Fruit fly (Drosophila melanogaster) whole organism, embryonic: ENCODE data around the gene Vsx1.

ENCODE experiments used
- Bgb ChIP-seq: fragments of 200-800 bp; sonication (Bioruptor generic); IDR thresholded peaks from 2 replicates; pipeline ENCODE4 v1.3.6; 2022; ENCODE audit warnings: missing biosample characterization, missing genetic modification characterization; ENCODE audit not compliant: partially characterized antibody
- BtbVII ChIP-seq: fragments of 200-800 bp; sonication (Bioruptor generic); optimal IDR thresholded peaks from 3 replicates; lab custom pipeline; 2017; ENCODE audit warnings: missing biosample characterization, mild to moderate bottlenecking, missing genetic modification characterization
- CG10209 ChIP-seq: fragments of 200-800 bp; sonication (Bioruptor generic); optimal IDR thresholded peaks from 3 replicates; lab custom pipeline; 2017; ENCODE audit warnings: missing biosample characterization, mild to moderate bottlenecking, missing genetic modification characterization, missing genetic modification reagents
- CG11247 ChIP-seq: fragments of 200-800 bp; sonication (Bioruptor generic); IDR thresholded peaks from 2 replicates; pipeline ENCODE4 v1.3.6; 2022; ENCODE audit warnings: missing biosample characterization, missing genetic modification characterization
- CG11456 ChIP-seq: fragments of 200-800 bp; sonication (Bioruptor generic); IDR thresholded peaks from 3 replicates; pipeline ENCODE4 v1.3.6; 2022; ENCODE audit warnings: missing biosample characterization, missing genetic modification characterization
- CG11695 ChIP-seq: fragments of 200-800 bp; sonication (Bioruptor generic); IDR thresholded peaks from 3 replicates; pipeline ENCODE4 v1.3.6; 2022; ENCODE audit warnings: missing biosample characterization, missing genetic modification characterization
- CG1233 ChIP-seq: fragments of 200-800 bp; sonication (Bioruptor generic); optimal IDR thresholded peaks from 4 replicates; lab custom pipeline; 2018; ENCODE audit warnings: missing biosample characterization, mild to moderate bottlenecking, missing genetic modification characterization
- CG13287 ChIP-seq: fragments of 200-800 bp; sonication (Bioruptor generic); IDR thresholded peaks from 2 replicates; pipeline ENCODE4 v1.3.6; 2022; ENCODE audit warnings: missing biosample characterization, missing genetic modification characterization; ENCODE audit not compliant: partially characterized antibody
- CG17912 ChIP-seq: fragments of 200-800 bp; sonication (Bioruptor generic); optimal IDR thresholded peaks from 2 replicates; lab custom pipeline; 2018; ENCODE audit warnings: missing biosample characterization, mild to moderate bottlenecking, missing genetic modification characterization
- CG2712 ChIP-seq: fragments of 200-800 bp; optimal IDR thresholded peaks from 3 replicates; lab custom pipeline; 2019; ENCODE audit warnings: missing biosample characterization, mild to moderate bottlenecking, missing genetic modification characterization, moderate library complexity
- CG30431 ChIP-seq: fragments of 200-800 bp; sonication (Bioruptor generic); optimal IDR thresholded peaks from 2 replicates; lab custom pipeline; 2017; ENCODE audit warnings: missing biosample characterization, missing genetic modification characterization
- CG3163 ChIP-seq: fragments of 200-800 bp; sonication (Bioruptor generic); optimal IDR thresholded peaks from 3 replicates; lab custom pipeline; 2016; ENCODE audit warnings: missing biosample characterization, missing genetic modification characterization
- CG32767 ChIP-seq: fragments of 200-800 bp; sonication (Bioruptor generic); IDR thresholded peaks from 2 replicates; pipeline ENCODE4 v1.3.6; 2022; ENCODE audit warnings: missing biosample characterization, missing genetic modification characterization
- CG42726 ChIP-seq: fragments of 200-800 bp; sonication (Bioruptor generic); IDR thresholded peaks from 2 replicates; pipeline ENCODE4 v1.3.6; 2022; ENCODE audit warnings: missing biosample characterization, missing genetic modification characterization; ENCODE audit not compliant: partially characterized antibody
- CG4617 ChIP-seq: fragments of 200-800 bp; sonication (Bioruptor generic); optimal IDR thresholded peaks from 3 replicates; lab custom pipeline; 2016; ENCODE audit warnings: missing biosample characterization, missing genetic modification characterization, borderline replicate concordance
- CG5245 ChIP-seq: fragments of 200-800 bp; sonication (Bioruptor generic); optimal IDR thresholded peaks from 3 replicates; lab custom pipeline; 2016; ENCODE audit warnings: missing biosample characterization, missing genetic modification characterization
- CG9437 ChIP-seq: fragments of 200-800 bp; sonication (Bioruptor generic); optimal IDR thresholded peaks from 2 replicates; lab custom pipeline; 2018; ENCODE audit warnings: missing biosample characterization, mild to moderate bottlenecking, missing genetic modification characterization
- CG9797 ChIP-seq: fragments of 200-800 bp; sonication (Bioruptor generic); optimal IDR thresholded peaks from 3 replicates; lab custom pipeline; 2018; ENCODE audit warnings: missing biosample characterization, mild to moderate bottlenecking, missing genetic modification characterization
- CG9876 ChIP-seq: fragments of 200-800 bp; sonication (Bioruptor generic); optimal IDR thresholded peaks from 2 replicates; lab custom pipeline; 2016; ENCODE audit warnings: missing biosample characterization, missing genetic modification characterization
- Drgx ChIP-seq: fragments of 200-800 bp; sonication (Bioruptor generic); IDR thresholded peaks from 2 replicates; pipeline ENCODE4 v1.3.6; 2022; ENCODE audit warnings: missing biosample characterization, missing genetic modification characterization
- E2f2 ChIP-seq: fragments of 200-800 bp; sonication (Bioruptor generic); IDR thresholded peaks from 2 replicates; pipeline ENCODE4 v1.3.6; 2022; ENCODE audit warnings: missing biosample characterization, missing genetic modification characterization
- Gsc ChIP-seq: fragments of 200-800 bp; sonication (Bioruptor generic); IDR thresholded peaks from 2 replicates; pipeline ENCODE4 v1.3.6; 2022; ENCODE audit warnings: missing biosample characterization, missing genetic modification characterization
- Mad ChIP-seq: fragments of 200-800 bp; sonication (Bioruptor generic); optimal IDR thresholded peaks from 2 replicates; lab custom pipeline; 2016; ENCODE audit warnings: missing biosample characterization, missing genetic modification characterization
- Med ChIP-seq: fragments of 200-800 bp; sonication (Bioruptor generic); peaks from one replicate; lab custom pipeline; 2016; ENCODE audit warnings: missing biosample characterization, missing genetic modification characterization, mild to moderate bottlenecking, inconsistent platforms, moderate library complexity
- NC2β ChIP-seq: fragments of 200-800 bp; sonication (Bioruptor generic); optimal IDR thresholded peaks from 2 replicates; lab custom pipeline; 2016; ENCODE audit warnings: missing biosample characterization, missing genetic modification characterization
- Nf-YB ChIP-seq: fragments of 200-800 bp; sonication (Bioruptor generic); optimal IDR thresholded peaks from 3 replicates; lab custom pipeline; 2019; ENCODE audit warnings: missing biosample characterization, mild to moderate bottlenecking, missing genetic modification characterization, moderate library complexity
- Ravus ChIP-seq: fragments of 200-800 bp; sonication (Bioruptor generic); IDR thresholded peaks from 2 replicates; pipeline ENCODE4 v1.3.6; 2022; ENCODE audit warnings: missing biosample characterization, missing genetic modification characterization
- Rfx ChIP-seq: fragments of 200-800 bp; sonication (Bioruptor generic); IDR thresholded peaks from 2 replicates; pipeline ENCODE4 v1.3.6; 2022; ENCODE audit warnings: missing biosample characterization, missing genetic modification characterization
- Scr ChIP-seq: fragments of 200-800 bp; sonication (Bioruptor generic); IDR thresholded peaks from 2 replicates; pipeline ENCODE4 v1.3.6; 2022; ENCODE audit warnings: missing biosample characterization, missing genetic modification characterization; ENCODE audit not compliant: partially characterized antibody
- Sry-β ChIP-seq: fragments of 200-800 bp; sonication (Bioruptor generic); optimal IDR thresholded peaks from 2 replicates; lab custom pipeline; 2018; ENCODE audit warnings: missing biosample characterization, mild to moderate bottlenecking, missing genetic modification characterization, moderate library complexity
- Stat92E ChIP-seq, 3 experiments: fragments of >200 bp in 2 of 3; fragments of 200-800 bp in 1 of 3; sonication (Bioruptor generic) in 1 of 3; optimal IDR thresholded peaks; 2 replicates each; lab custom pipeline; 2017 to 2019; ENCODE audit warnings: missing biosample characterization in 3 of 3, missing genetic modification characterization in 3 of 3, mild to moderate bottlenecking in 1 of 3, moderate library complexity in 1 of 3
- crol ChIP-seq: fragments of 200-800 bp; sonication (Bioruptor generic); IDR thresholded peaks from 2 replicates; pipeline ENCODE4 v1.3.6; 2022; ENCODE audit warnings: missing biosample characterization, missing genetic modification characterization
- da ChIP-seq: fragments of 200-800 bp; sonication (Bioruptor generic); optimal IDR thresholded peaks from 2 replicates; lab custom pipeline; 2016; ENCODE audit warnings: missing biosample characterization, missing genetic modification characterization
- eve ChIP-seq, 2 experiments: fragments of >200 bp; optimal IDR thresholded peaks; 2 replicates each; lab custom pipeline; 2017; ENCODE audit warnings: missing biosample characterization in 2 of 2, missing genetic modification characterization in 2 of 2
- gce ChIP-seq: fragments of 200-800 bp; sonication (Bioruptor generic); IDR thresholded peaks from 3 replicates; pipeline ENCODE4 v1.3.6; 2022; ENCODE audit warnings: missing biosample characterization, missing genetic modification characterization
- hbn ChIP-seq: fragments of 200-800 bp; sonication (Bioruptor generic); IDR thresholded peaks from 2 replicates; pipeline ENCODE4 v1.3.6; 2022; ENCODE audit warnings: missing biosample characterization, missing genetic modification characterization; ENCODE audit not compliant: partially characterized antibody
- jigr1 ChIP-seq: fragments of 200-800 bp; sonication (Bioruptor generic); IDR thresholded peaks from 3 replicates; pipeline ENCODE4 v1.3.6; 2022; ENCODE audit warnings: missing biosample characterization, missing genetic modification characterization
- knrl ChIP-seq: fragments of 200-800 bp; sonication (Bioruptor generic); IDR thresholded peaks from 3 replicates; pipeline ENCODE4 v1.3.6; 2022; ENCODE audit warnings: missing biosample characterization, missing genetic modification characterization; ENCODE audit not compliant: partially characterized antibody
- mld ChIP-seq: fragments of 200-800 bp; sonication (Bioruptor generic); IDR thresholded peaks from 3 replicates; pipeline ENCODE4 v1.3.6; 2022; ENCODE audit warnings: missing biosample characterization, missing genetic modification characterization; ENCODE audit not compliant: partially characterized antibody
- psq ChIP-seq: fragments of 200-800 bp; sonication (Bioruptor generic); optimal IDR thresholded peaks from 2 replicates; lab custom pipeline; 2017; ENCODE audit warnings: missing biosample characterization, missing genetic modification characterization
- pum ChIP-seq: fragments of 200-800 bp; sonication (Bioruptor generic); optimal IDR thresholded peaks from 2 replicates; lab custom pipeline; 2016; ENCODE audit warnings: missing biosample characterization, missing genetic modification characterization
- scrt ChIP-seq: fragments of 200-800 bp; sonication (Bioruptor generic); optimal IDR thresholded peaks from 2 replicates; lab custom pipeline; 2018; ENCODE audit warnings: missing biosample characterization, mild to moderate bottlenecking, missing genetic modification characterization, moderate library complexity
- sd ChIP-seq: fragments of 200-800 bp; sonication (Bioruptor generic); optimal IDR thresholded peaks from 3 replicates; lab custom pipeline; 2018; ENCODE audit warnings: missing biosample characterization, mild to moderate bottlenecking, missing genetic modification characterization, moderate library complexity
- sens ChIP-seq: fragments of 200-800 bp; sonication (Bioruptor generic); peaks from one replicate; lab custom pipeline; 2016; ENCODE audit warnings: missing biosample characterization, missing genetic modification characterization
- ttk ChIP-seq: fragments of 200-800 bp; sonication (Bioruptor generic); IDR thresholded peaks from 2 replicates; pipeline ENCODE4 v2.1.2; 2022; ENCODE audit warnings: missing biosample characterization, missing genetic modification characterization
- zen2 ChIP-seq: fragments of 200-800 bp; sonication (Bioruptor generic); IDR thresholded peaks from 3 replicates; pipeline ENCODE4 v1.3.6; 2022; ENCODE audit warnings: missing biosample characterization, missing genetic modification characterization; ENCODE audit not compliant: partially characterized antibody

Gene Vsx1

DNA sequence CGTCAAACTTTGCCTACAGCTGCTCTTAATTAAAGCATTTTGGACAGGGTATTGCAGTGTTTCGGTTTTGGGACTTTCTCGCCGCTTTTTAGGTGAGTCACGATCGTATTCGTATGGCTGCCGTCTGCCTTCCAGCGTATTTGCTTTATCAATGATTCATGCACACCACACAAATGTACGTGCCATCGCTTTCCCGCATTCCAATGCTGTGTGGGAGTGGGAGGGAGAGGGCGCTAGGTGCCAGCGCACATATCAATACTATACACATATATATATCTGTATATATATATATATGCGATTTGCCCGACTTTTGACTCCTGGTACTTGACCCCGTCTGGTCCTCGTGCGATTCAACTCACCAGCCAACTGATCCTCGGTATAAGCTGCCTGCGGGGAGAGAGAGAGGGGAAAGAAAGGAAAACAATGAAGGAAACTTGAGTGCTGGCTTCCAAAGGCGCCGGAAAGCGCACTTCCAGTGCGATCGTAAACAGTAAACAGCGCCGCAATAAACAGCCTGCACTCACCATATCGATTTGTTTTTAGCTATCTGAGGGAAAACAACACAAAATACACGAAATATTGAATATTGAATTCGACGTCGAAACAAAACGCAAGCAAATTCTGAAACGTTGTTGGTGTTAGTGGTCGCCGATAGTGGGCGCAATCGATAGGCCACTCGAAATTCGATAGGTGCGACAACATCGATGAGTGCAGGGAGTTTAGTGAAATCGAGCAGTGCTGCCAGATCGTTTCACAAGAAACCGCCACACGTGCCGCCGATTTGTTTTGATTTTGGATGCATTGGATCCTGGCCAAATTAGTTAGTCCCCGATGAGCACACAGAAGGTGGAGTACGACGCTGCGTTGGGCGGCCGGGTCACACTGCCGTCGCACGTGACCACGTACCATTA lies 28.1 kb downstream of the Vsx1 start, which contains the start of the genes Mlc-c and Pop1 (continued):
- TF ChIP-seq Scr (GFP tag; lab: Robert Waterston, UW) = peak; percentile 87
- no peak for TF ChIP-seq CG9876 (GFP tag; lab: Kevin White, UChicago)
- no peak for TF ChIP-seq Sry-β
- TF ChIP-seq hbn (GFP tag; lab: Robert Waterston, UW) = peak; percentile 90
- no peak for TF ChIP-seq CG11456 (GFP tag; lab: Robert Waterston, UW)
- TF ChIP-seq sd (tag; lab: Kevin White, UChicago) = peak; percentile 90
- peak; percentile 48 for TF ChIP-seq Rfx (GFP tag; lab: Robert Waterston, UW)
- no peak for TF ChIP-seq CG11247 (GFP tag; lab: Robert Waterston, UW)
- TF ChIP-seq CG13287 = peak; percentile 90
- peak; percentile 23 for TF ChIP-seq CG9437
- TF ChIP-seq mld (GFP tag; lab: Robert Waterston, UW) = peak; percentile 86; the same call in 2 of the 3 replicates
- TF ChIP-seq E2f2 (GFP tag; lab: Robert Waterston, UW) = peak; percentile 88
- TF ChIP-seq CG5245 = no peak
- no peak for TF ChIP-seq CG2712 (tag; lab: Kevin White, UChicago)
- TF ChIP-seq Med (GFP tag; lab: Kevin White, UChicago) = peak; percentile 81
- peak; percentile 67; the same call in 1 of the 2 replicates for TF ChIP-seq crol
- peak; percentile 82 for TF ChIP-seq zen2 (GFP tag; lab: Robert Waterston, UW)
- TF ChIP-seq CG42726 (GFP tag; lab: Robert Waterston, UW) = peak; percentile 96
- TF ChIP-seq CG4617 = peak; percentile 72
- TF ChIP-seq CG30431 = no peak
- TF ChIP-seq, all 482 proteins: peak for 85

DNA sequence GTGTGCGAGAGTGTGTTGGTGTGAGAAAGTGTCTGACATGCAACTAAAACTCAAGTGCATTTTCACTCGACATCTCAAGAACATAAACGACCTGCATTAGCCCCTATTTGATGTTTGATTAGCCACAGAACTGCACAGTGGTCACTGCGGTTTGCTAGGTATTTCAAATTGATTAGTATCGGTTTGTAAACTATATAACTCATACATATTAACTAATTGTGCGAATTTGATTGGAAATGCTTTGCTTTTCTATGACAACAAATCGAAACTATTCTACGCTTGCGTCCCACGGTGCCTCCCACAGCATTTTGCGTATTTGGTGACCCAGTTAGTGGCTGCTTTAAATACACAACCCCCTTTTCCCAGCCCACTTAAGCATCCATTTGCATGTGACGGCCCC lies 40.7 kb downstream of the Vsx1 start:
- TF ChIP-seq da (GFP tag; lab: Kevin White, UChicago) (no peak), CG10209 (no peak), Stat92E (GFP tag; optimal IDR thresholded peaks at IDR 0.05; lab: Kevin White, UChicago) (no peak), jigr1 (GFP tag; lab: Robert Waterston, UW) (no peak), Drgx (GFP tag; lab: Robert Waterston, UW) (peak; percentile 51), sens (GFP tag; lab: Kevin White, UChicago) (peak; percentile 55), CG9797 (no peak), NC2β (GFP tag; lab: Kevin White, UChicago) (no peak), ttk (GFP tag; lab: Robert Waterston, UW) (0 out of 2 replicates have a peak, but pooled peaks have one; percentile 19)

DNA sequence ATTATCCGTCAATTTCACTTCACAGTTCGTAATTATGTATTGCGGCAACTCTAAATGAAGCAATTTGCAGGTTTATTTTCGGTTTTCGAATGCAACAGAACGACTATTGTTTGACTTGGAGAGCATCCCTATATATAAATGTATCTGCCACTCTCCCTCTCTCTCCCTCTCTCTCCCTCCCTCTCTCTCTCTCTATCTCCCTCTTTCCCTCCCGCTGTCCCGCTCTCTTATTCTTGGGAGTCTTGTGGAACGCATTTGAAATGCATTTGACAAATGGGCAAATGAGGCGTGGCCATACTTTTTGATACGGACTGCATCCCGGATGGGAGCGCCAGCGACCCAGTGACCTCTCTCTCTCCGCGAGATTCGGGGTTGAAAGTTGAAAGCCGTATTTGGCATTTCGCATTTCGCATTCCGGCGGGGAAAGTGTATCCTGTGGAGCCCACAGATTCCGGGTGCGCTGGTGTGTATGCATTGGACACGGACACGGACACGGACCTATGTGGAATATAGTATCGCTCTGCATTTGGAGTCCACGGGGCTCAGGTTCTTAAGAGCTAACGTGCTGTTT lies 42.6 kb downstream of the Vsx1 start:
- peak; percentile 12; the same call in 1 of the 2 replicates for TF ChIP-seq Bgb (GFP tag; lab: Robert Waterston, UW)
- no peak for TF ChIP-seq Gsc (GFP tag; lab: Robert Waterston, UW)
- no peak for TF ChIP-seq scrt (GFP tag; lab: Kevin White, UChicago)
- no peak for TF ChIP-seq BtbVII (GFP tag; lab: Kevin White, UChicago)
- no peak for TF ChIP-seq CG3163
- TF ChIP-seq CG13287 = no peak
- TF ChIP-seq Mad (GFP tag; lab: Kevin White, UChicago) = no peak
- no peak for TF ChIP-seq Ravus (GFP tag; lab: Robert Waterston, UW)
- no peak for TF ChIP-seq CG1233 (GFP tag; lab: Kevin White, UChicago)
- TF ChIP-seq CG32767 (GFP tag; lab: Robert Waterston, UW) = no peak
- TF ChIP-seq gce (GFP tag; lab: Robert Waterston, UW) = no peak
- TF ChIP-seq CG17912 = no peak
- TF ChIP-seq Nf-YB = peak; percentile 50
- no peak for TF ChIP-seq CG42726 (GFP tag; lab: Robert Waterston, UW)
- no peak for TF ChIP-seq pum (GFP tag; lab: Kevin White, UChicago)
- no peak for TF ChIP-seq CG11695 (GFP tag; lab: Robert Waterston, UW)
- TF ChIP-seq knrl (GFP tag; lab: Robert Waterston, UW) = no peak
- no peak for TF ChIP-seq psq (GFP tag; lab: Kevin White, UChicago)
- TF ChIP-seq eve (GFP tag; optimal IDR thresholded peaks at IDR 0.05; lab: Kevin White, UChicago) = no peak
